Fruit fly (Drosophila melanogaster) whole organism, embryonic: Measurements from ENCODE around the gene beat-IIa.
A peak's percentile ranks its signal among the peaks of the same experiment; 100 is the strongest.

Experiments
- Ada2b ChIP-seq: fragments of 200-800 bp; sonication (Bioruptor generic); IDR thresholded peaks from 2 replicates; pipeline ENCODE4 v1.3.6; 2022; ENCODE audit warnings: missing biosample characterization, missing genetic modification characterization
- Antp ChIP-seq: fragments of 200-800 bp; sonication (Bioruptor generic); optimal IDR thresholded peaks from 3 replicates; lab custom pipeline; 2016; ENCODE audit warnings: missing biosample characterization, missing genetic modification characterization
- CG12391 ChIP-seq: fragments of 200-800 bp; sonication (Bioruptor generic); optimal IDR thresholded peaks from 3 replicates; lab custom pipeline; 2018; ENCODE audit warnings: missing biosample characterization, mild to moderate bottlenecking, missing genetic modification characterization, moderate library complexity
- CG12769 ChIP-seq: fragments of 200-800 bp; sonication (Bioruptor generic); optimal IDR thresholded peaks from 2 replicates; lab custom pipeline; 2019; ENCODE audit warnings: missing biosample characterization, mild to moderate bottlenecking, missing genetic modification characterization, moderate library complexity
- CG13894 ChIP-seq: fragments of 200-800 bp; sonication (Bioruptor generic); optimal IDR thresholded peaks from 3 replicates; lab custom pipeline; 2018; ENCODE audit warnings: missing biosample characterization, mild to moderate bottlenecking, missing genetic modification characterization, moderate library complexity
- CG1603 ChIP-seq: fragments of 200-800 bp; sonication (Bioruptor generic); optimal IDR thresholded peaks from 2 replicates; lab custom pipeline; 2019; ENCODE audit warnings: missing biosample characterization, mild to moderate bottlenecking, missing genetic modification characterization, moderate library complexity
- CG17361 ChIP-seq: fragments of 200-800 bp; sonication (Bioruptor generic); IDR thresholded peaks from 3 replicates; pipeline ENCODE4 v1.3.6; 2022; ENCODE audit warnings: missing biosample characterization, missing genetic modification characterization
- CG2120 ChIP-seq: fragments of 200-800 bp; sonication (Bioruptor generic); optimal IDR thresholded peaks from 3 replicates; lab custom pipeline; 2016; ENCODE audit warnings: missing biosample characterization, missing genetic modification characterization
- CG2678 ChIP-seq: fragments of 200-800 bp; sonication (Bioruptor generic); optimal IDR thresholded peaks from 3 replicates; lab custom pipeline; 2019; ENCODE audit warnings: missing biosample characterization, mild to moderate bottlenecking, missing genetic modification characterization, moderate library complexity
- CG2712 ChIP-seq: fragments of 200-800 bp; optimal IDR thresholded peaks from 3 replicates; lab custom pipeline; 2019; ENCODE audit warnings: missing biosample characterization, mild to moderate bottlenecking, missing genetic modification characterization, moderate library complexity
- CG2889 ChIP-seq: fragments of 200-800 bp; sonication (Bioruptor generic); IDR thresholded peaks from 3 replicates; pipeline ENCODE4 v1.3.6; 2022; ENCODE audit warnings: missing biosample characterization, missing genetic modification characterization
- CG3065 ChIP-seq: fragments of 200-800 bp; sonication (Bioruptor generic); optimal IDR thresholded peaks from 2 replicates; lab custom pipeline; 2016; ENCODE audit warnings: missing biosample characterization, missing genetic modification characterization
- CG3847 ChIP-seq: fragments of 200-800 bp; sonication (Bioruptor generic); IDR thresholded peaks from 2 replicates; pipeline ENCODE4 v1.3.6; 2022; ENCODE audit warnings: missing biosample characterization, missing genetic modification characterization
- CG43689 ChIP-seq: fragments of 200-800 bp; sonication (Bioruptor generic); IDR thresholded peaks from 2 replicates; pipeline ENCODE4 v1.3.6; 2022; ENCODE audit warnings: missing biosample characterization, missing genetic modification characterization
- CG4404 ChIP-seq: fragments of 200-800 bp; sonication (Bioruptor generic); IDR thresholded peaks from 2 replicates; pipeline ENCODE4 v1.3.6; 2022; ENCODE audit warnings: missing biosample characterization, missing genetic modification characterization
- CG5953 ChIP-seq: fragments of 200-800 bp; sonication (Bioruptor generic); IDR thresholded peaks from 2 replicates; pipeline ENCODE4 v1.3.6; 2022; ENCODE audit warnings: missing biosample characterization, missing genetic modification characterization
- CG7839 ChIP-seq: fragments of 200-800 bp; sonication (Bioruptor generic); optimal IDR thresholded peaks from 3 replicates; lab custom pipeline; 2018; ENCODE audit warnings: missing biosample characterization, mild to moderate bottlenecking, missing genetic modification characterization, moderate library complexity
- CG7928 ChIP-seq: fragments of 200-800 bp; sonication (Bioruptor generic); optimal IDR thresholded peaks from 2 replicates; lab custom pipeline; 2017; ENCODE audit warnings: missing biosample characterization, mild to moderate bottlenecking, missing genetic modification characterization
- CG8281 ChIP-seq: fragments of 200-800 bp; sonication (Bioruptor generic); optimal IDR thresholded peaks from 2 replicates; lab custom pipeline; 2018; ENCODE audit warnings: missing biosample characterization, mild to moderate bottlenecking, missing genetic modification characterization, moderate library complexity
- D19B ChIP-seq: fragments of 200-800 bp; sonication (Bioruptor generic); optimal IDR thresholded peaks from 2 replicates; lab custom pipeline; 2017; ENCODE audit warnings: missing biosample characterization, mild to moderate bottlenecking, missing genetic modification characterization
- Dbx ChIP-seq: fragments of 200-800 bp; sonication (Bioruptor generic); IDR thresholded peaks from 3 replicates; pipeline ENCODE4 v1.3.6; 2022; ENCODE audit warnings: missing biosample characterization, missing genetic modification characterization
- Dp ChIP-seq: fragments of 200-800 bp; sonication (Bioruptor generic); optimal IDR thresholded peaks from 2 replicates; lab custom pipeline; 2018; ENCODE audit warnings: missing biosample characterization, mild to moderate bottlenecking, missing genetic modification characterization, moderate library complexity
- Dref ChIP-seq: fragments of 200-800 bp; sonication (Bioruptor generic); IDR thresholded peaks from 2 replicates; pipeline ENCODE4 v1.3.6; 2022; ENCODE audit warnings: missing biosample characterization, missing genetic modification characterization
- ERR ChIP-seq: fragments of 200-800 bp; sonication (Bioruptor generic); optimal IDR thresholded peaks from 2 replicates; lab custom pipeline; 2016; ENCODE audit warnings: missing biosample characterization, missing genetic modification characterization
- Elba2 ChIP-seq: fragments of 200-800 bp; sonication (Bioruptor generic); optimal IDR thresholded peaks from 3 replicates; lab custom pipeline; 2016; ENCODE audit warnings: missing biosample characterization, missing genetic modification characterization
- Ets65A ChIP-seq: fragments of 200-800 bp; sonication (Bioruptor generic); peaks from one replicate; lab custom pipeline; 2016; ENCODE audit warnings: missing biosample characterization, missing genetic modification characterization
- HLH4C ChIP-seq: fragments of 200-800 bp; sonication (Bioruptor generic); IDR thresholded peaks from 3 replicates; pipeline ENCODE4 v1.3.6; 2022; ENCODE audit warnings: missing biosample characterization, missing genetic modification characterization; ENCODE audit not compliant: partially characterized antibody
- HLHmδ ChIP-seq: fragments of 200-800 bp; sonication (Bioruptor generic); optimal IDR thresholded peaks from 2 replicates; lab custom pipeline; 2018; ENCODE audit warnings: missing biosample characterization, mild to moderate bottlenecking, missing genetic modification characterization, moderate library complexity
- HmgZ ChIP-seq: fragments of 200-800 bp; sonication (Bioruptor generic); optimal IDR thresholded peaks from 2 replicates; lab custom pipeline; 2018; ENCODE audit warnings: missing biosample characterization, mild to moderate bottlenecking, missing genetic modification characterization
- Myb ChIP-seq: fragments of 200-800 bp; sonication (Bioruptor generic); optimal IDR thresholded peaks from 2 replicates; lab custom pipeline; 2016; ENCODE audit warnings: missing biosample characterization, missing genetic modification characterization
- PHDP ChIP-seq: fragments of 200-800 bp; sonication (Bioruptor generic); optimal IDR thresholded peaks from 3 replicates; lab custom pipeline; 2018; ENCODE audit warnings: missing biosample characterization, mild to moderate bottlenecking, missing genetic modification characterization, moderate library complexity
- Rfx ChIP-seq: fragments of 200-800 bp; sonication (Bioruptor generic); IDR thresholded peaks from 2 replicates; pipeline ENCODE4 v1.3.6; 2022; ENCODE audit warnings: missing biosample characterization, missing genetic modification characterization
- Xbp1 ChIP-seq: fragments of 200-800 bp; sonication (Bioruptor generic); optimal IDR thresholded peaks from 3 replicates; lab custom pipeline; 2016; ENCODE audit warnings: missing biosample characterization, mild to moderate bottlenecking, missing genetic modification characterization
- ac ChIP-seq: fragments of 200-800 bp; sonication (Bioruptor generic); optimal IDR thresholded peaks from 3 replicates; lab custom pipeline; 2017; ENCODE audit warnings: missing biosample characterization, mild to moderate bottlenecking, missing genetic modification characterization
- bcd ChIP-seq: fragments of 200-800 bp; sonication (Bioruptor generic); optimal IDR thresholded peaks from 2 replicates; lab custom pipeline; 2017; ENCODE audit warnings: missing biosample characterization, mild to moderate bottlenecking, missing genetic modification characterization
- bowl ChIP-seq: fragments of 200-800 bp; sonication (Bioruptor generic); IDR thresholded peaks from 2 replicates; pipeline ENCODE4 v1.3.6; 2022; ENCODE audit warnings: missing biosample characterization, missing genetic modification characterization
- cato ChIP-seq: fragments of 200-800 bp; sonication (Bioruptor generic); optimal IDR thresholded peaks from 2 replicates; lab custom pipeline; 2016; ENCODE audit warnings: missing biosample characterization, missing genetic modification characterization, borderline replicate concordance
- crc ChIP-seq: fragments of 200-800 bp; sonication (Bioruptor generic); optimal IDR thresholded peaks from 2 replicates; lab custom pipeline; 2016; ENCODE audit warnings: missing biosample characterization, missing genetic modification characterization
- cwo ChIP-seq: fragments of 200-800 bp; sonication (Bioruptor generic); optimal IDR thresholded peaks from 3 replicates; lab custom pipeline; 2017; ENCODE audit warnings: missing biosample characterization, missing genetic modification characterization, mild to moderate bottlenecking, moderate library complexity, missing genetic modification reagents
- dm ChIP-seq: fragments of 200-800 bp; sonication (Bioruptor generic); optimal IDR thresholded peaks from 3 replicates; lab custom pipeline; 2016; ENCODE audit warnings: missing biosample characterization, missing genetic modification characterization
- gfzf ChIP-seq: fragments of 200-800 bp; sonication (Bioruptor generic); optimal IDR thresholded peaks from 2 replicates; lab custom pipeline; 2016; ENCODE audit warnings: missing biosample characterization, mild to moderate bottlenecking, missing genetic modification characterization, moderate library complexity
- gro ChIP-seq: fragments of 200-800 bp; sonication (Bioruptor generic); optimal IDR thresholded peaks from 2 replicates; lab custom pipeline; 2016; ENCODE audit warnings: missing biosample characterization, missing genetic modification characterization
- hb ChIP-seq: fragments of 200-800 bp; sonication (Bioruptor generic); IDR thresholded peaks from 3 replicates; pipeline ENCODE4 v1.3.6; 2022; ENCODE audit warnings: missing biosample characterization, missing genetic modification characterization; ENCODE audit not compliant: partially characterized antibody
- hkb ChIP-seq, 2 experiments: fragments of 200-800 bp in 1 of 2; fragments of >200 bp in 1 of 2; sonication (Bioruptor generic) in 1 of 2; IDR thresholded peaks in 1 of 2; optimal IDR thresholded peaks in 1 of 2; 2 replicates each; pipeline versions ENCODE4 v1.3.6 to Lab custom; 2017 to 2022; ENCODE audit warnings: missing biosample characterization in 1 of 2, missing genetic modification characterization in 1 of 2
- inv ChIP-seq: fragments of 200-800 bp; sonication (Bioruptor generic); IDR thresholded peaks from 2 replicates; pipeline ENCODE4 v1.3.6; 2022; ENCODE audit warnings: missing biosample characterization, missing genetic modification characterization; ENCODE audit not compliant: partially characterized antibody
- lbe ChIP-seq: fragments of 200-800 bp; sonication (Bioruptor generic); optimal IDR thresholded peaks from 2 replicates; lab custom pipeline; 2016; ENCODE audit warnings: missing biosample characterization, mild to moderate bottlenecking, missing genetic modification characterization
- sens-2 ChIP-seq: fragments of 200-800 bp; sonication (Bioruptor generic); IDR thresholded peaks from 2 replicates; pipeline ENCODE4 v1.3.6; 2022; ENCODE audit warnings: missing biosample characterization, missing genetic modification characterization
- tgo ChIP-seq: fragments of 200-800 bp; sonication (Bioruptor generic); IDR thresholded peaks from 3 replicates; pipeline ENCODE4 v1.3.6; 2022; ENCODE audit warnings: missing biosample characterization, missing genetic modification characterization
- twi ChIP-seq: fragments of 200-800 bp; optimal IDR thresholded peaks from 2 replicates; lab custom pipeline; 2019; ENCODE audit warnings: missing biosample characterization, mild to moderate bottlenecking, missing genetic modification characterization, moderate library complexity
- vnd ChIP-seq: fragments of 200-800 bp; sonication (Bioruptor generic); IDR thresholded peaks from 3 replicates; pipeline ENCODE4 v1.3.6; 2022; ENCODE audit warnings: missing biosample characterization, missing genetic modification characterization; ENCODE audit not compliant: partially characterized antibody

Gene beat-IIa

DNA sequence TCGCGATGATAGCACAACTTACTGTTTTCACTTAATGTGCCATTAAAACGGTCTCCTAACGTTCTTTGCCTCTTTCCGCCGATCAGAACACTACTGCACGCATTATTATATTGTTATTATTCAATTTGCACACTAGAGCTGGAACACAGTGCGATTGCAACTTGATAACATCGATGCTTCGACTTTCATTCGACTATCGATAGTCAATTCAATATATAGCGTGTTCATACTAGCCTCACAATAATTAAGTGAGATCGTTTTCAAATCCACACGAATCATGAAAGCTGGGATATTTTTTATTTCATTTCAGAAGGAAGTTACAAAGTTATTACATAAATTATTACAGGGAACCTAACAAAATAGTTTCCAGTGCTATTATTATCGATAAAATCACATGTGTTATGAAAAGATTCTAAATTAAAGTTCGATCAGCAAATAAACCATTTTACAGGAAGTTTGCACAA lies 35.4 kb upstream of the beat-IIa start (continued):
- TF ChIP-seq CG8281 (tag; lab: Kevin White, UChicago) (no peak), CG1603 (tag; lab: Kevin White, UChicago) (peak; percentile 81), gro (peak; percentile 51), ERR (GFP tag; lab: Kevin White, UChicago) (peak; percentile 15), CG7839 (tag; lab: Kevin White, UChicago) (peak; percentile 62), hkb (optimal IDR thresholded peaks at IDR 0.05; lab: Kevin White, UChicago) (no peak), hkb (GFP tag; IDR thresholded peaks at IDR 0.05; lab: Robert Waterston, UW) (0 out of 2 replicates have a peak, but pooled peaks have one; percentile 36), Dp (GFP tag; lab: Kevin White, UChicago) (peak; percentile 57), Xbp1 (GFP tag; lab: Kevin White, UChicago) (peak; percentile 72), HLH4C (GFP tag; lab: Robert Waterston, UW) (peak; percentile 82), Dref (GFP tag; lab: Robert Waterston, UW) (peak; percentile 92), CG2712 (tag; lab: Kevin White, UChicago) (peak; percentile 52), CG43689 (no peak), CG7928 (no peak), bcd (GFP tag; lab: Kevin White, UChicago) (peak; percentile 47), Myb (GFP tag; lab: Kevin White, UChicago) (peak; percentile 49), HmgZ (tag; lab: Kevin White, UChicago) (peak; percentile 84), Ets65A (GFP tag; lab: Kevin White, UChicago) (no peak), ac (GFP tag; lab: Kevin White, UChicago) (no peak), crc (GFP tag; lab: Kevin White, UChicago) (peak; percentile 16), gfzf (no peak), CG5953 (GFP tag; lab: Robert Waterston, UW) (no peak), twi (tag; lab: Kevin White, UChicago) (peak; percentile 11), Antp (peak; percentile 45), CG2120 (GFP tag; lab: Kevin White, UChicago) (peak; percentile 86), CG12391 (tag; lab: Kevin White, UChicago) (peak; percentile 75), CG3847 (peak; percentile 40), hb (peak; percentile 76), Ada2b (GFP tag; lab: Robert Waterston, UW) (peak; percentile 51; the same call in 1 of the 2 replicates), Dbx (peak; percentile 68; the same call in 2 of the 3 replicates), HLHmδ (no peak), Elba2 (GFP tag; lab: Kevin White, UChicago) (no peak), cato (GFP tag; lab: Kevin White, UChicago) (peak; percentile 6), dm (peak; percentile 21), CG17361 (GFP tag; lab: Robert Waterston, UW) (0 out of 3 replicates have a peak, but pooled peaks have one; percentile 16), CG4404 (no peak), CG12769 (peak; percentile 72), cwo (no peak), PHDP (tag; lab: Kevin White, UChicago) (peak; percentile 68), CG2889 (GFP tag; lab: Robert Waterston, UW) (no peak), Rfx (GFP tag; lab: Robert Waterston, UW) (peak; percentile 75), CG3065 (GFP tag; lab: Kevin White, UChicago) (no peak), vnd (peak; percentile 72), inv (peak; percentile 79), bowl (no peak), sens-2 (no peak), D19B (GFP tag; lab: Kevin White, UChicago) (no peak), tgo (GFP tag; lab: Robert Waterston, UW) (peak; percentile 40; the same call in 1 of the 3 replicates), CG13894 (tag; lab: Kevin White, UChicago) (no peak), CG2678 (tag; lab: Kevin White, UChicago) (peak; percentile 59), lbe (GFP tag; lab: Kevin White, UChicago) (peak; percentile 3)
